Fruit fly (Drosophila melanogaster) whole organism, embryonic: Measurements from ENCODE around the gene CG15529.

Source experiments
- ATbp ChIP-seq: fragments of 200-800 bp; sonication (Bioruptor generic); optimal IDR thresholded peaks from 2 replicates; lab custom pipeline; 2017; ENCODE audit warnings: missing biosample characterization, mild to moderate bottlenecking, missing genetic modification characterization, missing genetic modification reagents
- Atf3 ChIP-seq: fragments of 200-800 bp; sonication (Bioruptor generic); optimal IDR thresholded peaks from 3 replicates; lab custom pipeline; 2016; ENCODE audit warnings: missing biosample characterization, missing genetic modification characterization
- Blimp-1 ChIP-seq: fragments of 200-800 bp; sonication (Bioruptor generic); optimal IDR thresholded peaks from 3 replicates; lab custom pipeline; 2018; ENCODE audit warnings: missing biosample characterization, missing genetic modification characterization, mild to moderate bottlenecking, moderate library complexity, missing genetic modification reagents
- CG1024 ChIP-seq: fragments of 200-800 bp; sonication (Bioruptor generic); IDR thresholded peaks from 2 replicates; pipeline ENCODE4 v1.3.6; 2022; ENCODE audit warnings: missing biosample characterization, missing genetic modification characterization
- CG12071 ChIP-seq: fragments of 200-800 bp; sonication (Bioruptor generic); optimal IDR thresholded peaks from 3 replicates; lab custom pipeline; 2018; ENCODE audit warnings: missing biosample characterization, mild to moderate bottlenecking, missing genetic modification characterization
- CG12155 ChIP-seq: fragments of 200-800 bp; sonication (Bioruptor generic); optimal IDR thresholded peaks from 3 replicates; lab custom pipeline; 2016; ENCODE audit warnings: missing biosample characterization, missing genetic modification characterization
- CG12659 ChIP-seq: fragments of 200-800 bp; sonication (Bioruptor generic); optimal IDR thresholded peaks from 3 replicates; lab custom pipeline; 2017; ENCODE audit warnings: mild to moderate bottlenecking, missing biosample characterization, missing genetic modification reagents, missing genetic modification characterization
- CG13296 ChIP-seq: fragments of 200-800 bp; sonication (Bioruptor generic); optimal IDR thresholded peaks from 3 replicates; lab custom pipeline; 2018; ENCODE audit warnings: missing biosample characterization, mild to moderate bottlenecking, missing genetic modification characterization
- CG14014 ChIP-seq: fragments of 200-800 bp; sonication (Bioruptor generic); IDR thresholded peaks from 2 replicates; pipeline ENCODE4 v1.3.6; 2022; ENCODE audit warnings: missing biosample characterization, missing genetic modification characterization
- CG14441 ChIP-seq: fragments of 200-800 bp; sonication (Bioruptor generic); IDR thresholded peaks from 2 replicates; pipeline ENCODE4 v1.3.6; 2022; ENCODE audit warnings: missing biosample characterization, missing genetic modification characterization
- CG14710 ChIP-seq: fragments of 200-800 bp; sonication (Bioruptor generic); optimal IDR thresholded peaks from 3 replicates; lab custom pipeline; 2019; ENCODE audit warnings: missing biosample characterization, mild to moderate bottlenecking, missing genetic modification characterization, moderate library complexity
- CG14860 ChIP-seq: fragments of 200-800 bp; sonication (Bioruptor generic); IDR thresholded peaks from 3 replicates; pipeline ENCODE4 v1.3.6; 2022; ENCODE audit warnings: missing biosample characterization, missing genetic modification characterization; ENCODE audit not compliant: partially characterized antibody
- CG17385 ChIP-seq: fragments of 200-800 bp; sonication (Bioruptor generic); optimal IDR thresholded peaks from 3 replicates; lab custom pipeline; 2018; ENCODE audit warnings: missing biosample characterization, mild to moderate bottlenecking, missing genetic modification characterization
- CG18599 ChIP-seq: fragments of 200-800 bp; sonication (Bioruptor generic); optimal IDR thresholded peaks from 3 replicates; lab custom pipeline; 2017; ENCODE audit warnings: missing biosample characterization, missing genetic modification characterization, mild to moderate bottlenecking, moderate library complexity, missing genetic modification reagents
- CG2678 ChIP-seq: fragments of 200-800 bp; sonication (Bioruptor generic); optimal IDR thresholded peaks from 3 replicates; lab custom pipeline; 2019; ENCODE audit warnings: missing biosample characterization, mild to moderate bottlenecking, missing genetic modification characterization, moderate library complexity
- CG2889 ChIP-seq: fragments of 200-800 bp; sonication (Bioruptor generic); IDR thresholded peaks from 3 replicates; pipeline ENCODE4 v1.3.6; 2022; ENCODE audit warnings: missing biosample characterization, missing genetic modification characterization
- CG4707 ChIP-seq: fragments of 200-800 bp; sonication (Bioruptor generic); optimal IDR thresholded peaks from 2 replicates; lab custom pipeline; 2018; ENCODE audit warnings: missing biosample characterization, mild to moderate bottlenecking, missing genetic modification characterization, moderate library complexity
- CG7556 ChIP-seq: fragments of 200-800 bp; sonication (Bioruptor generic); optimal IDR thresholded peaks from 2 replicates; lab custom pipeline; 2017; ENCODE audit warnings: missing biosample characterization, mild to moderate bottlenecking, missing genetic modification characterization
- CG7963 ChIP-seq: fragments of 200-800 bp; sonication (Bioruptor generic); IDR thresholded peaks from 3 replicates; pipeline ENCODE4 v1.3.6; 2022; ENCODE audit warnings: missing biosample characterization, missing genetic modification characterization; ENCODE audit not compliant: partially characterized antibody
- Camta ChIP-seq: fragments of 200-800 bp; sonication (Bioruptor generic); optimal IDR thresholded peaks from 2 replicates; lab custom pipeline; 2016; ENCODE audit warnings: missing biosample characterization, missing genetic modification characterization
- D19A ChIP-seq: fragments of 200-800 bp; optimal IDR thresholded peaks from 3 replicates; lab custom pipeline; 2019; ENCODE audit warnings: missing biosample characterization, mild to moderate bottlenecking, missing genetic modification characterization, moderate library complexity
- Dek ChIP-seq: fragments of 200-800 bp; sonication (Bioruptor generic); optimal IDR thresholded peaks from 3 replicates; lab custom pipeline; 2019; ENCODE audit warnings: missing biosample characterization, mild to moderate bottlenecking, missing genetic modification characterization, moderate library complexity
- Fer2 ChIP-seq: fragments of 200-800 bp; sonication (Bioruptor generic); optimal IDR thresholded peaks from 2 replicates; lab custom pipeline; 2018; ENCODE audit warnings: missing biosample characterization, mild to moderate bottlenecking, missing genetic modification characterization, moderate library complexity
- Gug ChIP-seq: fragments of 200-800 bp; sonication (Bioruptor generic); IDR thresholded peaks from 4 replicates; pipeline ENCODE4 v1.3.6; 2022; ENCODE audit warnings: missing biosample characterization, missing genetic modification characterization
- HmgZ ChIP-seq: fragments of 200-800 bp; sonication (Bioruptor generic); optimal IDR thresholded peaks from 2 replicates; lab custom pipeline; 2018; ENCODE audit warnings: missing biosample characterization, mild to moderate bottlenecking, missing genetic modification characterization
- Hr3 ChIP-seq: fragments of 200-800 bp; sonication (Bioruptor generic); optimal IDR thresholded peaks from 3 replicates; lab custom pipeline; 2016; ENCODE audit warnings: missing biosample characterization, missing genetic modification characterization
- Mad ChIP-seq: fragments of 200-800 bp; sonication (Bioruptor generic); optimal IDR thresholded peaks from 2 replicates; lab custom pipeline; 2016; ENCODE audit warnings: missing biosample characterization, missing genetic modification characterization
- Max ChIP-seq: fragments of 200-800 bp; sonication (Bioruptor generic); optimal IDR thresholded peaks from 2 replicates; lab custom pipeline; 2016; ENCODE audit warnings: missing biosample characterization, mild to moderate bottlenecking, missing genetic modification characterization
- NC2α ChIP-seq: fragments of 200-800 bp; sonication (Bioruptor generic); optimal IDR thresholded peaks from 2 replicates; lab custom pipeline; 2016; ENCODE audit warnings: missing biosample characterization, missing genetic modification characterization
- Neu2 ChIP-seq: fragments of 200-800 bp; sonication (Bioruptor generic); optimal IDR thresholded peaks from 3 replicates; lab custom pipeline; 2016; ENCODE audit warnings: missing biosample characterization, missing genetic modification characterization, borderline replicate concordance
- Nf-YC ChIP-seq: fragments of 200-800 bp; optimal IDR thresholded peaks from 3 replicates; lab custom pipeline; 2019; ENCODE audit warnings: missing biosample characterization, mild to moderate bottlenecking, missing genetic modification characterization, moderate library complexity
- Ravus ChIP-seq: fragments of 200-800 bp; sonication (Bioruptor generic); IDR thresholded peaks from 2 replicates; pipeline ENCODE4 v1.3.6; 2022; ENCODE audit warnings: missing biosample characterization, missing genetic modification characterization
- Six4 ChIP-seq: fragments of 200-800 bp; sonication (Bioruptor generic); optimal IDR thresholded peaks from 2 replicates; lab custom pipeline; 2016; ENCODE audit warnings: missing biosample characterization, missing genetic modification characterization
- Ssrp ChIP-seq: fragments of 200-800 bp; sonication (Bioruptor generic); optimal IDR thresholded peaks from 2 replicates; lab custom pipeline; 2018; ENCODE audit warnings: missing biosample characterization, mild to moderate bottlenecking, missing genetic modification characterization, moderate library complexity
- eve ChIP-seq, 2 experiments: fragments of >200 bp; optimal IDR thresholded peaks; 2 replicates each; lab custom pipeline; 2017; ENCODE audit warnings: missing biosample characterization in 2 of 2, missing genetic modification characterization in 2 of 2
- fd3F ChIP-seq: fragments of 200-800 bp; sonication (Bioruptor generic); optimal IDR thresholded peaks from 2 replicates; lab custom pipeline; 2018; ENCODE audit warnings: missing biosample characterization, mild to moderate bottlenecking, missing genetic modification characterization, moderate library complexity
- fd96Cb ChIP-seq: fragments of 200-800 bp; sonication (Bioruptor generic); optimal IDR thresholded peaks from 2 replicates; lab custom pipeline; 2018; ENCODE audit warnings: missing biosample characterization, mild to moderate bottlenecking, missing genetic modification characterization, moderate library complexity
- gcm ChIP-seq: fragments of 200-800 bp; sonication (Bioruptor generic); optimal IDR thresholded peaks from 2 replicates; lab custom pipeline; 2019; ENCODE audit warnings: missing biosample characterization, mild to moderate bottlenecking, missing genetic modification characterization, moderate library complexity
- gem ChIP-seq: fragments of 200-800 bp; sonication (Bioruptor generic); optimal IDR thresholded peaks from 2 replicates; lab custom pipeline; 2019; ENCODE audit warnings: missing biosample characterization, mild to moderate bottlenecking, missing genetic modification characterization, moderate library complexity
- h ChIP-seq: fragments of >200 bp; optimal IDR thresholded peaks from 2 replicates; lab custom pipeline; 2017
- ham ChIP-seq: fragments of 200-800 bp; sonication (Bioruptor generic); IDR thresholded peaks from 2 replicates; pipeline ENCODE4 v1.3.6; 2022; ENCODE audit warnings: missing biosample characterization, missing genetic modification characterization
- her ChIP-seq: fragments of 200-800 bp; sonication (Bioruptor generic); optimal IDR thresholded peaks from 2 replicates; lab custom pipeline; 2016; ENCODE audit warnings: missing biosample characterization, missing genetic modification characterization
- hth ChIP-seq: fragments of >200 bp; optimal IDR thresholded peaks from 2 replicates; lab custom pipeline; 2017; ENCODE audit warnings: inconsistent platforms
- insv ChIP-seq, 2 experiments: fragments of 200-800 bp; sonication (Bioruptor generic); optimal IDR thresholded peaks; 3 replicates each; lab custom pipeline; 2016 to 2018; ENCODE audit warnings: missing biosample characterization in 2 of 2, missing genetic modification characterization in 2 of 2
- jing ChIP-seq: fragments of 200-800 bp; sonication (Bioruptor generic); optimal IDR thresholded peaks from 2 replicates; lab custom pipeline; 2018; ENCODE audit warnings: missing biosample characterization, mild to moderate bottlenecking, missing genetic modification characterization
- kah ChIP-seq: fragments of 200-800 bp; sonication (Bioruptor generic); optimal IDR thresholded peaks from 2 replicates; lab custom pipeline; 2018; ENCODE audit warnings: missing biosample characterization, mild to moderate bottlenecking, missing genetic modification characterization
- run ChIP-seq: fragments of 200-800 bp; sonication (Bioruptor generic); optimal IDR thresholded peaks from 3 replicates; lab custom pipeline; 2018; ENCODE audit warnings: missing biosample characterization, mild to moderate bottlenecking, missing genetic modification characterization
- tgo ChIP-seq: fragments of 200-800 bp; sonication (Bioruptor generic); IDR thresholded peaks from 3 replicates; pipeline ENCODE4 v1.3.6; 2022; ENCODE audit warnings: missing biosample characterization, missing genetic modification characterization
- tin ChIP-seq: fragments of 200-800 bp; sonication (Bioruptor generic); optimal IDR thresholded peaks from 3 replicates; lab custom pipeline; 2016; ENCODE audit warnings: missing biosample characterization, missing genetic modification characterization
- trem ChIP-seq: fragments of 200-800 bp; optimal IDR thresholded peaks from 3 replicates; lab custom pipeline; 2019; ENCODE audit warnings: missing biosample characterization, mild to moderate bottlenecking, missing genetic modification characterization, moderate library complexity

The CG15529 gene

dm6 chr3R:30102806-30103619, 48.8 kb upstream of the CG15529 start (continued):
- no peak for TF ChIP-seq CG7963 (GFP tag; lab: Robert Waterston, UW)
- no peak for TF ChIP-seq CG12071 (GFP tag; lab: Kevin White, UChicago)
- TF ChIP-seq CG14014 (GFP tag; lab: Robert Waterston, UW), result no peak
- no peak for TF ChIP-seq tgo (GFP tag; lab: Robert Waterston, UW)
- peak; percentile 24 for TF ChIP-seq CG13296 (GFP tag; lab: Kevin White, UChicago)
- TF ChIP-seq CG18599, result peak; percentile 68
- TF ChIP-seq Camta (GFP tag; lab: Kevin White, UChicago), result no peak
- no peak for TF ChIP-seq gcm (GFP tag; lab: Kevin White, UChicago)
- TF ChIP-seq Mad (GFP tag; lab: Kevin White, UChicago), result no peak
- TF ChIP-seq CG7556, result no peak
- no peak for TF ChIP-seq CG12659 (GFP tag; lab: Kevin White, UChicago)
- TF ChIP-seq hth (lab: Kevin White, UChicago), result no peak
- TF ChIP-seq CG17385, result no peak
- TF ChIP-seq CG4707 (GFP tag; lab: Kevin White, UChicago), result no peak
- TF ChIP-seq Six4 (GFP tag; lab: Kevin White, UChicago), result no peak
- TF ChIP-seq CG2678, result peak; percentile 45
- no peak for TF ChIP-seq CG1024 (GFP tag; lab: Robert Waterston, UW)
- TF ChIP-seq Neu2 (GFP tag; lab: Kevin White, UChicago), result no peak
- TF ChIP-seq gem (tag; lab: Kevin White, UChicago), result no peak
- TF ChIP-seq Atf3 (GFP tag; lab: Kevin White, UChicago), result no peak
- no peak for TF ChIP-seq D19A
- no peak for TF ChIP-seq Ssrp (tag; lab: Kevin White, UChicago)
- TF ChIP-seq Dek, result no peak
- TF ChIP-seq CG14441 (GFP tag; lab: Robert Waterston, UW), result no peak
- TF ChIP-seq Nf-YC, result peak; percentile 22
- TF ChIP-seq run (tag; lab: Kevin White, UChicago), result no peak
- TF ChIP-seq jing, result no peak
- TF ChIP-seq Max, result no peak
- no peak for TF ChIP-seq CG12155 (GFP tag; lab: Kevin White, UChicago)
- no peak for TF ChIP-seq fd96Cb (tag; lab: Kevin White, UChicago)
- TF ChIP-seq h (lab: Kevin White, UChicago), result no peak
- TF ChIP-seq insv (GFP tag; optimal IDR thresholded peaks at IDR 0.05; lab: Kevin White, UChicago), result no peak
- no peak for TF ChIP-seq kah (GFP tag; lab: Kevin White, UChicago)
- peak; percentile 6 for TF ChIP-seq ATbp (GFP tag; lab: Kevin White, UChicago)
- no peak for TF ChIP-seq CG2889
- TF ChIP-seq trem (tag; lab: Kevin White, UChicago), result no peak
- TF ChIP-seq HmgZ (tag; lab: Kevin White, UChicago), result peak; percentile 30
- TF ChIP-seq CG14860 (GFP tag; lab: Robert Waterston, UW), result no peak
- TF ChIP-seq Hr3 (GFP tag; lab: Kevin White, UChicago), result no peak
- TF ChIP-seq eve (GFP tag; optimal IDR thresholded peaks at IDR 0.05; lab: Kevin White, UChicago), result no peak
- no peak for TF ChIP-seq Fer2
- no peak for TF ChIP-seq her
- TF ChIP-seq Gug (GFP tag; lab: Robert Waterston, UW), result no peak
- TF ChIP-seq Blimp-1, result no peak
- no peak for TF ChIP-seq fd3F (GFP tag; lab: Kevin White, UChicago)
- TF ChIP-seq NC2α, result no peak
- TF ChIP-seq CG14710 (tag; lab: Kevin White, UChicago), result no peak
- TF ChIP-seq ham (GFP tag; lab: Robert Waterston, UW), result no peak
- TF ChIP-seq tin (GFP tag; lab: Kevin White, UChicago), result no peak
- TF ChIP-seq Ravus, result no peak
